Worm (Caenorhabditis elegans) whole organism, young adult: ENCODE results near the gene srxa-2.
A peak's percentile ranks its signal among the peaks of the same experiment; 100 is the strongest.

ENCODE experiments used
- B0035.1 ChIP-seq: sonication (generic microtip); optimal IDR thresholded peaks from 2 replicates; lab custom pipeline; 2016; ENCODE audit warnings: missing genetic modification characterization, mild to moderate bottlenecking, missing compliant biosample characterization, missing genotype, missing genetic modification reagents
- B0336.3 ChIP-seq: fragments of 200-800 bp; sonication (Bioruptor generic); IDR thresholded peaks from 2 replicates; pipeline ENCODE4 v1.3.6; 2022; ENCODE audit warnings: missing genetic modification characterization, missing compliant biosample characterization
- C06A6.2 ChIP-seq: fragments of 200-800 bp; sonication (Bioruptor generic); conservative IDR thresholded peaks from 2 replicates; pipeline ENCODE4 v1.3.6; 2022; ENCODE audit warnings: missing genetic modification characterization, missing compliant biosample characterization
- F49E8.2 ChIP-seq: sonication (generic microtip); optimal IDR thresholded peaks from 3 replicates; lab custom pipeline; 2017; ENCODE audit warnings: missing genetic modification characterization, mild to moderate bottlenecking, missing compliant biosample characterization, antibody characterized with exemption, moderate library complexity; ENCODE audit not compliant: insufficient read depth
- F52B5.7 ChIP-seq: sonication (generic microtip); optimal IDR thresholded peaks from 2 replicates; lab custom pipeline; 2016; ENCODE audit warnings: mild to moderate bottlenecking, missing genetic modification characterization, missing compliant biosample characterization
- F57A8.1 ChIP-seq: fragments of 200-800 bp; sonication (Bioruptor generic); optimal IDR thresholded peaks from 2 replicates; lab custom pipeline; 2018; ENCODE audit warnings: mild to moderate bottlenecking, missing genetic modification characterization, moderate library complexity, missing compliant biosample characterization
- K12H6.12 ChIP-seq: fragments of 200-800 bp; sonication (Bioruptor generic); optimal IDR thresholded peaks from 2 replicates; lab custom pipeline; 2018; ENCODE audit warnings: mild to moderate bottlenecking, missing genetic modification characterization, missing compliant biosample characterization
- Y79H2A.3 ChIP-seq: fragments of 200-800 bp; sonication (Bioruptor generic); conservative IDR thresholded peaks from 2 replicates; pipeline ENCODE4 v1.3.6; 2022; ENCODE audit warnings: missing genetic modification reagents, missing genetic modification characterization, missing compliant biosample characterization
- Y95B8A.8 ChIP-seq: fragments of 200-800 bp; sonication (Bioruptor generic); IDR thresholded peaks from 2 replicates; pipeline ENCODE4 v1.3.6; 2022; ENCODE audit warnings: missing genetic modification reagents, missing genetic modification characterization, missing compliant biosample characterization
- ZK185.1 ChIP-seq: sonication (generic microtip); optimal IDR thresholded peaks from 2 replicates; lab custom pipeline; 2016; ENCODE audit warnings: mild to moderate bottlenecking, missing genetic modification characterization, missing compliant biosample characterization; ENCODE audit not compliant: poor library complexity, severe bottlenecking
- aptf-3 ChIP-seq: fragments of 200-800 bp; sonication (Bioruptor generic); IDR thresholded peaks from 2 replicates; pipeline ENCODE4 v1.3.6; 2022; ENCODE audit warnings: missing genetic modification characterization, missing compliant biosample characterization
- attf-3 ChIP-seq: fragments of 200-800 bp; sonication (Bioruptor generic); conservative IDR thresholded peaks from 2 replicates; pipeline ENCODE4 v1.3.6; 2022; ENCODE audit warnings: missing genetic modification reagents, missing genetic modification characterization, missing compliant biosample characterization
- attf-6 ChIP-seq: fragments of 200-800 bp; sonication (Bioruptor generic); IDR thresholded peaks from 2 replicates; pipeline ENCODE4 v1.3.6; 2022; ENCODE audit warnings: missing genetic modification reagents, missing genetic modification characterization, missing compliant biosample characterization
- bed-1 ChIP-seq: fragments of 200-800 bp; sonication (Bioruptor generic); IDR thresholded peaks from 2 replicates; pipeline ENCODE4 v1.3.6; 2022; ENCODE audit warnings: missing genetic modification reagents, missing genetic modification characterization, missing compliant biosample characterization
- cebp-2 ChIP-seq: fragments of 200-800 bp; sonication (Bioruptor generic); IDR thresholded peaks from 2 replicates; pipeline ENCODE4 v1.3.6; 2022; ENCODE audit warnings: missing genetic modification characterization, missing compliant biosample characterization
- ceh-100 ChIP-seq: fragments of 200-800 bp; sonication (Bioruptor generic); IDR thresholded peaks from 2 replicates; pipeline ENCODE4 v1.3.6; 2022; ENCODE audit warnings: missing genetic modification reagents, missing genetic modification characterization, missing compliant biosample characterization
- ceh-58 ChIP-seq: fragments of 200-800 bp; sonication (Bioruptor generic); IDR thresholded peaks from 2 replicates; pipeline ENCODE4 v1.3.6; 2022; ENCODE audit warnings: missing genetic modification characterization, missing compliant biosample characterization
- ceh-91 ChIP-seq: fragments of 200-800 bp; sonication (Bioruptor generic); IDR thresholded peaks from 2 replicates; pipeline ENCODE4 v1.3.6; 2022; ENCODE audit warnings: missing genetic modification reagents, missing genetic modification characterization, missing compliant biosample characterization
- dox-1 ChIP-seq: fragments of 200-800 bp; sonication (Bioruptor generic); IDR thresholded peaks from 2 replicates; pipeline ENCODE4 v1.3.6; 2022; ENCODE audit warnings: missing genetic modification reagents, missing genetic modification characterization, missing compliant biosample characterization
- efl-1 ChIP-seq: fragments of 150-350 bp; optimal IDR thresholded peaks from 2 replicates; lab custom pipeline; 2014; ENCODE audit warnings: missing biosample characterization, missing genetic modification reagents, missing genetic modification characterization
- gei-17 ChIP-seq: fragments of 200-800 bp; sonication (Bioruptor generic); optimal IDR thresholded peaks from 2 replicates; lab custom pipeline; 2018; ENCODE audit warnings: mild to moderate bottlenecking, missing genetic modification characterization, missing compliant biosample characterization
- hmg-20 ChIP-seq: fragments of 200-800 bp; sonication (Bioruptor generic); IDR thresholded peaks from 2 replicates; pipeline ENCODE4 v1.3.6; 2022; ENCODE audit warnings: missing genetic modification reagents, missing genetic modification characterization, missing compliant biosample characterization
- hrde-1 ChIP-seq: sonication (generic microtip); optimal IDR thresholded peaks from 2 replicates; lab custom pipeline; 2016; ENCODE audit warnings: missing genetic modification characterization, mild to moderate bottlenecking, missing compliant biosample characterization, moderate library complexity, missing genotype, missing genetic modification reagents, borderline replicate concordance
- hsf-1 ChIP-seq: fragments of 200-800 bp; sonication (Bioruptor generic); IDR thresholded peaks from 2 replicates; pipeline ENCODE4 v1.3.6; 2022; ENCODE audit warnings: missing genetic modification reagents, missing genetic modification characterization, missing compliant biosample characterization
- lag-1 ChIP-seq: fragments of 200-800 bp; sonication (Bioruptor generic); IDR thresholded peaks from 2 replicates; pipeline ENCODE4 v1.3.6; 2022; ENCODE audit warnings: missing genetic modification reagents, missing genetic modification characterization, missing compliant biosample characterization
- let-526 ChIP-seq: fragments of 200-800 bp; sonication (Bioruptor generic); IDR thresholded peaks from 2 replicates; pipeline ENCODE4 v1.3.6; 2022; ENCODE audit warnings: missing genetic modification reagents, missing genetic modification characterization, missing compliant biosample characterization
- lin-26 ChIP-seq: fragments of 200-800 bp; sonication (Bioruptor generic); IDR thresholded peaks from 2 replicates; pipeline ENCODE4 v1.3.6; 2022; ENCODE audit warnings: missing genetic modification reagents, missing genetic modification characterization, missing compliant biosample characterization
- lin-35 ChIP-seq, 3 experiments: fragments of 150-350 bp in 2 of 3; sonication (generic microtip) in 1 of 3; optimal IDR thresholded peaks; 2 replicates each; lab custom pipeline; 2014 to 2018; ENCODE audit warnings: missing biosample characterization in 3 of 3, missing genetic modification characterization in 3 of 3, missing genetic modification reagents in 3 of 3
- lin-54 ChIP-seq: fragments of 200-800 bp; sonication (Bioruptor generic); optimal IDR thresholded peaks from 2 replicates; lab custom pipeline; 2018; ENCODE audit warnings: mild to moderate bottlenecking, missing genetic modification characterization, missing compliant biosample characterization
- lsy-27 ChIP-seq: sonication (generic microtip); optimal IDR thresholded peaks from 2 replicates; lab custom pipeline; 2017; ENCODE audit warnings: missing genetic modification characterization, mild to moderate bottlenecking, missing compliant biosample characterization, antibody characterized with exemption, missing genotype, borderline replicate concordance; ENCODE audit not compliant: insufficient read depth
- mcd-1 ChIP-seq: fragments of 200-800 bp; sonication (Bioruptor generic); IDR thresholded peaks from 2 replicates; pipeline ENCODE4 v1.3.6; 2022; ENCODE audit warnings: missing genetic modification reagents, missing genetic modification characterization, missing compliant biosample characterization
- mel-28 ChIP-seq: sonication (generic microtip); optimal IDR thresholded peaks from 2 replicates; lab custom pipeline; 2016; ENCODE audit warnings: borderline replicate concordance, mild to moderate bottlenecking, missing genetic modification characterization, missing compliant biosample characterization
- nfya-1 ChIP-seq: sonication (generic microtip); optimal IDR thresholded peaks from 2 replicates; lab custom pipeline; 2017; ENCODE audit warnings: antibody characterized with exemption, missing compliant biosample characterization, missing genetic modification characterization, borderline replicate concordance; ENCODE audit not compliant: insufficient read depth
- nhr-27 ChIP-seq: fragments of 200-800 bp; sonication (Bioruptor generic); optimal IDR thresholded peaks from 2 replicates; lab custom pipeline; 2018; ENCODE audit warnings: mild to moderate bottlenecking, missing genetic modification characterization, moderate library complexity, missing compliant biosample characterization
- nhr-80 ChIP-seq: sonication (generic microtip); optimal IDR thresholded peaks from 2 replicates; lab custom pipeline; 2016; ENCODE audit warnings: missing genetic modification characterization, missing compliant biosample characterization
- pha-4 ChIP-seq: fragments of 150-350 bp; sonication (generic microtip); optimal IDR thresholded peaks from 2 replicates; lab custom pipeline; 2014; ENCODE audit warnings: missing biosample characterization, missing genetic modification reagents, missing genetic modification characterization
- sdz-38 ChIP-seq: sonication (generic microtip); optimal IDR thresholded peaks from 2 replicates; lab custom pipeline; 2016; ENCODE audit warnings: missing genotype, missing genetic modification characterization, missing compliant biosample characterization
- snpc-1.3 ChIP-seq: sonication (generic microtip); optimal IDR thresholded peaks from 2 replicates; lab custom pipeline; 2017; ENCODE audit warnings: missing genetic modification characterization, mild to moderate bottlenecking, missing compliant biosample characterization, antibody characterized with exemption, moderate library complexity, missing genotype, missing genetic modification reagents; ENCODE audit not compliant: insufficient read depth
- snpc-3.4 ChIP-seq: sonication (generic microtip); optimal IDR thresholded peaks from 2 replicates; lab custom pipeline; 2017; ENCODE audit warnings: missing genetic modification characterization, mild to moderate bottlenecking, missing compliant biosample characterization, antibody characterized with exemption, moderate library complexity, missing genotype, missing genetic modification reagents
- snpc-4 ChIP-seq, 5 experiments: fragments of 150-350 bp in 1 of 5; sonication (generic microtip) in 4 of 5; optimal IDR thresholded peaks; 2 replicates each; lab custom pipeline; 2014 to 2018; ENCODE audit warnings: missing genetic modification characterization in 5 of 5, missing biosample characterization in 3 of 5, antibody characterized with exemption in 2 of 5, mild to moderate bottlenecking in 2 of 5, missing compliant biosample characterization in 2 of 5, missing genotype in 2 of 5, moderate library complexity in 2 of 5, missing genetic modification reagents in 1 of 5
- tbx-9 ChIP-seq: sonication (generic microtip); optimal IDR thresholded peaks from 2 replicates; lab custom pipeline; 2016; ENCODE audit warnings: borderline replicate concordance, missing genetic modification characterization, inconsistent platforms, missing compliant biosample characterization
- unc-62 ChIP-seq: fragments of 150-350 bp; optimal IDR thresholded peaks from 2 replicates; lab custom pipeline; 2014; ENCODE audit warnings: missing biosample characterization, missing genetic modification reagents, missing genetic modification characterization
- zim-3 ChIP-seq: sonication (generic microtip); optimal IDR thresholded peaks from 2 replicates; lab custom pipeline; 2017; ENCODE audit warnings: mild to moderate bottlenecking, missing genetic modification characterization, moderate library complexity, missing compliant biosample characterization
- ztf-22 ChIP-seq: fragments of 200-800 bp; sonication (Bioruptor generic); optimal IDR thresholded peaks from 2 replicates; lab custom pipeline; 2018; ENCODE audit warnings: mild to moderate bottlenecking, missing genetic modification characterization, moderate library complexity, missing compliant biosample characterization
- ztf-28 ChIP-seq: fragments of 200-800 bp; sonication (Bioruptor generic); IDR thresholded peaks from 2 replicates; pipeline ENCODE4 v1.3.6; 2022; ENCODE audit warnings: missing genetic modification reagents, missing genetic modification characterization, missing compliant biosample characterization

srxa-2 gene

DNA sequence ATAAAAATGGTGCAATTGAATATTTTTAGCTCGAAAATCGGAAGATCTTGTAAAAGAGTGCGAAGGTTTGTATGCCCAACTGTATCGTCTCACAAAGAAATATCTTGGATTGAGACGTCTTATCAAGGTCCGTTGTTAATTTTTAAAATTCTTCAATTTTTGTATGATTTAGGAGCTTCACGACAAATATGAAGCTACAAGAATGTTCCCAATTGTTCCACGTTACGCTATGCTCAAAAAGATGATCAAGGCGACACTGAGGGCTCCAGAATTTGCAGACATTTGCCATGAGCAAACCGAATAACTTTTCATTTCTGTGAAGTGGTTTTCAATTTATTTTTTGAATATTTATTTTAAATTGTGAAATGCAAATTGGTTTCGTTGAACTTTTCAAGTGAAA is 15.6 kb downstream of the srxa-2 start (continued):
- TF ChIP-seq lsy-27 (tag; lab: Kevin White, UChicago): no peak
- no peak for TF ChIP-seq B0035.1 (tag; lab: Kevin White, UChicago)
- no peak for TF ChIP-seq Y79H2A.3 (GFP tag; lab: Robert Waterston, UW)
- TF ChIP-seq F57A8.1 (GFP tag; lab: Kevin White, UChicago): no peak
- peak; percentile 27 for TF ChIP-seq lin-54 (GFP tag; lab: Kevin White, UChicago)
- no peak for TF ChIP-seq ztf-28 (GFP tag; lab: Robert Waterston, UW)
- no peak for TF ChIP-seq mcd-1 (GFP tag; lab: Robert Waterston, UW)
- TF ChIP-seq ZK185.1: peak; percentile 17
- TF ChIP-seq hrde-1 (tag; lab: Kevin White, UChicago): no peak
- TF ChIP-seq hsf-1 (GFP tag; lab: Robert Waterston, UW): peak; percentile 49; the same call in 1 of the 2 replicates
- TF ChIP-seq mel-28 (tag; lab: Kevin White, UChicago): no peak
- peak; percentile 24 for TF ChIP-seq snpc-1.3 (tag; lab: Kevin White, UChicago)
- no peak for TF ChIP-seq ceh-58
- TF ChIP-seq nhr-27 (tag; lab: Kevin White, UChicago): no peak
- peak; percentile 93 for TF ChIP-seq B0336.3 (GFP tag; lab: Robert Waterston, UW)
- TF ChIP-seq hmg-20 (GFP tag; lab: Robert Waterston, UW): peak; percentile 53; the same call in 1 of the 2 replicates
- no peak for TF ChIP-seq sdz-38 (tag; lab: Kevin White, UChicago)
- TF ChIP-seq ceh-91 (GFP tag; lab: Robert Waterston, UW): no peak
- TF ChIP-seq bed-1 (GFP tag; lab: Robert Waterston, UW): no peak
- no peak for TF ChIP-seq cebp-2 (GFP tag; lab: Robert Waterston, UW)
- TF ChIP-seq F49E8.2 (tag; lab: Kevin White, UChicago): no peak
- TF ChIP-seq dox-1: no peak
- peak; percentile 32 for TF ChIP-seq gei-17 (GFP tag; lab: Kevin White, UChicago)
- TF ChIP-seq aptf-3 (GFP tag; lab: Robert Waterston, UW): no peak
- TF ChIP-seq attf-6: peak; percentile 77
- no peak; the same call in 1 of the 2 replicates for TF ChIP-seq C06A6.2
- peak; percentile 88 for TF ChIP-seq Y95B8A.8 (GFP tag; lab: Robert Waterston, UW)
- no peak for TF ChIP-seq F52B5.7 (tag; lab: Kevin White, UChicago)

DNA sequence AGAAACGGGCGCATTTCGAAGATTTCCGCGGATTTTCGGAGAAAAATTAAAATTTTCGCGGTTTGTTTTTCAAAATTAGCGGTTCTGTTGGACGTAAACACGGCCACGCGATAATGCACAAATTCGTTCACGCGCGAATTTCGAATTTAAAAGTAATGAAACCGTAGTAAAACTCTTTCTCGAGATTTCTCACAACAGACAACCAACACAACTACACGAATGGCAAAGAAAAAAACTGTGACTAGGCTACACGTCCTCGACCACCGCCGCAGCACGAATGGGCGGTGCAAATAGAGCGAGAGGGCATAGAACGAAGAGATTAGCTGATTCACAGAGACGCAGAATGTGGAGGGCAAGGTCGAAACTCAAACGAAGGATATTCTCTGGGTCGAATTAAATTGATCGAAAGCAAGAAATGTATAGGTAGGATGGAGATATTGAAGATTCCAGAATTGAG is 17.7 kb downstream of the srxa-2 start, which contains the start of gene idh-1:
Gene idh-1 (minus strand): TSS at position 228 of the 457 bp plus-strand sequence.
- TF ChIP-seq C06A6.2: no peak
- peak; percentile 20 for TF ChIP-seq nhr-80
- no peak for TF ChIP-seq let-526 (GFP tag; lab: Robert Waterston, UW)
- TF ChIP-seq K12H6.12 (tag; lab: Kevin White, UChicago): no peak
- TF ChIP-seq tbx-9 (tag; lab: Kevin White, UChicago): peak; percentile 23
- TF ChIP-seq attf-3: no peak
- TF ChIP-seq nfya-1 (tag; lab: Kevin White, UChicago): no peak
- TF ChIP-seq ztf-22 (GFP tag; lab: Kevin White, UChicago): no peak
- peak; percentile 71 for TF ChIP-seq B0336.3 (GFP tag; lab: Robert Waterston, UW)
- peak; percentile 65 for TF ChIP-seq hsf-1 (GFP tag; lab: Robert Waterston, UW)
- peak; percentile 75 for TF ChIP-seq snpc-3.4 (tag; lab: Kevin White, UChicago)
- TF ChIP-seq efl-1: peak; percentile 95
- no peak for TF ChIP-seq snpc-4 (GFP tag; optimal IDR thresholded peaks at IDR 0.05; lab: Kevin White, UChicago)
- TF ChIP-seq snpc-4 (tag; optimal IDR thresholded peaks at IDR 0.05; lab: Kevin White, UChicago): peak; percentile 14 to 79 (median 38)
- TF ChIP-seq lsy-27 (tag; lab: Kevin White, UChicago): no peak
- TF ChIP-seq pha-4 (tag; lab: Kevin White, UChicago): no peak
- peak; percentile 42 for TF ChIP-seq zim-3 (tag; lab: Kevin White, UChicago)
- TF ChIP-seq F49E8.2 (tag; lab: Kevin White, UChicago): peak; percentile 13
- no peak for TF ChIP-seq ZK185.1
- TF ChIP-seq ceh-100 (GFP tag; lab: Robert Waterston, UW): peak; percentile 19; the same call in 1 of the 2 replicates
- peak; percentile 0 to 72 (median 30) for TF ChIP-seq lin-35 (GFP tag; optimal IDR thresholded peaks at IDR 0.05; lab: Kevin White, UChicago)
- no peak for TF ChIP-seq lag-1 (GFP tag; lab: Robert Waterston, UW)
- TF ChIP-seq unc-62 (GFP tag; lab: Kevin White, UChicago): no peak
- TF ChIP-seq lin-26 (GFP tag; lab: Robert Waterston, UW): no peak
- no peak for TF ChIP-seq hmg-20 (GFP tag; lab: Robert Waterston, UW)
